Fruit fly (Drosophila melanogaster) whole organism, adult: Measurements from ENCODE around the gene CG5376.

Source experiments
- CG12768 ChIP-seq: fragments of 200-800 bp; sonication (Bioruptor generic); optimal IDR thresholded peaks from 2 replicates; lab custom pipeline; 2017; ENCODE audit warnings: missing biosample characterization, missing genetic modification characterization, mild to moderate bottlenecking, moderate library complexity, missing genetic modification reagents
- CG14711 ChIP-seq: fragments of 200-800 bp; sonication (Bioruptor generic); optimal IDR thresholded peaks from 2 replicates; lab custom pipeline; 2018; ENCODE audit warnings: missing biosample characterization, mild to moderate bottlenecking, missing genetic modification characterization, moderate library complexity
- CG7045 ChIP-seq: fragments of 200-800 bp; sonication (Bioruptor generic); optimal IDR thresholded peaks from 2 replicates; lab custom pipeline; 2017; ENCODE audit warnings: missing biosample characterization, mild to moderate bottlenecking, missing genetic modification characterization
- Mnt ChIP-seq: fragments of 200-800 bp; sonication (Bioruptor generic); optimal IDR thresholded peaks from 2 replicates; lab custom pipeline; 2016; ENCODE audit warnings: missing biosample characterization, mild to moderate bottlenecking, missing genetic modification characterization
- bab1 ChIP-seq: fragments of 200-800 bp; sonication (Bioruptor generic); optimal IDR thresholded peaks from 3 replicates; lab custom pipeline; 2019; ENCODE audit warnings: missing biosample characterization, mild to moderate bottlenecking, missing genetic modification characterization, moderate library complexity
- cnc ChIP-seq, 2 experiments: fragments of >200 bp; optimal IDR thresholded peaks; 2 replicates each; lab custom pipeline; 2017
- ovo ChIP-seq: fragments of 200-800 bp; sonication (Bioruptor generic); optimal IDR thresholded peaks from 2 replicates; lab custom pipeline; 2016; ENCODE audit warnings: missing biosample characterization, missing genetic modification characterization

DNA sequence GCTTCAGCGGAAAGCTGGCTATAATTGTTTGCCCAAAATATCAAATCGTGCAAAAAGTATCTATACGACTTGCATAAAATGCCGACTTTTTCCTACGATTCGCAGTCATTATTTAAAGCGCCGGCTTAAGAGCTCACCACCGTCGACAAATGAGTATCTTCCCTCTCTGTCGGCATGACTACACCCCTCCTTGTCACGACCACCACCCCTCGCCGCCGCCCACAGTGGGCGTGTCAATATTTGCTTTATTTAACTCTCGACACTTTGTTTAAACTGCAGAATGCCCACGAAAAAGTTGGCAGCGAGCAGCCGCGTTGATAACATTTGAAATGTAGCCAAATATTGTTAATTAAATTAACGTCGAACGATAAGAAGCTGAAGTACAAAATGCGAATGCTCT, 29.5 kb upstream of the CG5376 start:
- TF ChIP-seq Mnt (GFP tag; lab: Kevin White, UChicago) (peak; percentile 20), CG7045 (GFP tag; lab: Kevin White, UChicago) (peak; percentile 65), cnc (optimal IDR thresholded peaks at IDR 0.05; lab: Kevin White, UChicago) (no peak), ovo (GFP tag; lab: Kevin White, UChicago) (no peak), CG12768 (GFP tag; lab: Kevin White, UChicago) (peak; percentile 50), CG14711 (tag; lab: Kevin White, UChicago) (no peak), bab1 (GFP tag; lab: Kevin White, UChicago) (no peak)
